Worm (Caenorhabditis elegans) whole organism, mixed stage, embryonic: ENCODE data around the gene C07A9.9.

Experiments
- blmp-1 ChIP-seq: fragments of 150-350 bp; optimal IDR thresholded peaks from 2 replicates; lab custom pipeline; 2014; ENCODE audit warnings: missing biosample characterization, missing genetic modification characterization
- ces-1 ChIP-seq: fragments of 150-350 bp; optimal IDR thresholded peaks from 2 replicates; lab custom pipeline; 2014; ENCODE audit warnings: missing biosample characterization, missing genetic modification reagents, missing genetic modification characterization
- lin-13 ChIP-seq: fragments of 150-350 bp; optimal IDR thresholded peaks from 2 replicates; lab custom pipeline; 2014; ENCODE audit warnings: missing biosample characterization, missing genetic modification characterization
- lsy-2 ChIP-seq: fragments of 150-350 bp; optimal IDR thresholded peaks from 2 replicates; lab custom pipeline; 2014; ENCODE audit warnings: missing biosample characterization, missing genetic modification characterization
- mep-1 ChIP-seq: fragments of 150-350 bp; optimal IDR thresholded peaks from 2 replicates; lab custom pipeline; 2017; ENCODE audit warnings: missing biosample characterization, missing genetic modification reagents, missing genetic modification characterization, inconsistent platforms
- nhr-12 ChIP-seq: fragments of 150-350 bp; optimal IDR thresholded peaks from 2 replicates; lab custom pipeline; 2014; ENCODE audit warnings: missing biosample characterization, missing genetic modification characterization
- nhr-28 ChIP-seq: fragments of 150-350 bp; optimal IDR thresholded peaks from 2 replicates; lab custom pipeline; 2014; ENCODE audit warnings: missing biosample characterization, missing genetic modification characterization
- nhr-76 ChIP-seq: sonication (generic microtip); optimal IDR thresholded peaks from 2 replicates; lab custom pipeline; 2017; ENCODE audit warnings: missing biosample characterization, missing genetic modification characterization
- snpc-4 ChIP-seq: fragments of 150-350 bp; optimal IDR thresholded peaks from 2 replicates; lab custom pipeline; 2014; ENCODE audit warnings: missing biosample characterization, missing genetic modification characterization
- unc-62 ChIP-seq: fragments of 150-350 bp; optimal IDR thresholded peaks from 2 replicates; lab custom pipeline; 2014; ENCODE audit warnings: missing biosample characterization, missing genetic modification reagents, missing genetic modification characterization
- ztf-11 ChIP-seq: fragments of 150-350 bp; optimal IDR thresholded peaks from 2 replicates; lab custom pipeline; 2014; ENCODE audit warnings: missing biosample characterization, missing genetic modification characterization

- TF ChIP-seq ztf-11 (tag; lab: Kevin White, UChicago) (no peak), blmp-1 (no peak), ces-1 (no peak), nhr-28 (tag; lab: Kevin White, UChicago) (no peak), nhr-12 (tag; lab: Kevin White, UChicago) (no peak), unc-62 (GFP tag; lab: Kevin White, UChicago) (no peak), nhr-76 (no peak), lsy-2 (tag; lab: Kevin White, UChicago) (no peak), lin-13 (tag; lab: Kevin White, UChicago) (no peak), mep-1 (tag; lab: Kevin White, UChicago) (no peak), snpc-4 (tag; lab: Kevin White, UChicago) (no peak)
Measured at ce11 chrIII:9714731-9715130, 47.3 kb upstream of the C07A9.9 start.
